Worm (Caenorhabditis elegans): Measurements from ENCODE around the gene Y116A8C.49.

Gene Y116A8C.49

DNA sequence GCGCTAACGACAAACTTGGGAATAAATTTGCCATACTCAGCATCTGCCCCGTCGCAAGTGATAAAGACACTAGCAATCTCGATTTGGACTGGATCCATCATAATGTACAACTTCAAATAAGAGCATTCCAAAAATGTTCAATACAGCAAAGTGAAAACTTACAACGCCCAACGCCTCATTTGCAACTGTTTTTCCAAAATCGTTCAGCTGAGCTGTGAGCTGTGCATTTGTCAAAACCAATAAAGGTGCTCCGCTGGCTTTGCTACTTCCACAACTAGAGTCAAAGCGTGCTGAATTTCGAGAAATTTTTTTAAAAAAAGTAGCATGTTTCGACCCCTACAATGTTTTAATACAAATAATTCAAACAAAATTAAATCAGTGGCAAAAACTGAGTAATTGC lies at the start of gene Y116A8C.49:
TSS of gene Y116A8C.49 (minus strand) at position 101 of the 400 bp plus-strand sequence.
- TF ChIP-seq dao-5 (tag; optimal IDR thresholded peaks at IDR 0.05) = no peak
- TF ChIP-seq W03F9.2 (tag; optimal IDR thresholded peaks at IDR 0.05) = no peak
- TF ChIP-seq him-1 (tag; optimal IDR thresholded peaks at IDR 0.05) = no peak

DNA sequence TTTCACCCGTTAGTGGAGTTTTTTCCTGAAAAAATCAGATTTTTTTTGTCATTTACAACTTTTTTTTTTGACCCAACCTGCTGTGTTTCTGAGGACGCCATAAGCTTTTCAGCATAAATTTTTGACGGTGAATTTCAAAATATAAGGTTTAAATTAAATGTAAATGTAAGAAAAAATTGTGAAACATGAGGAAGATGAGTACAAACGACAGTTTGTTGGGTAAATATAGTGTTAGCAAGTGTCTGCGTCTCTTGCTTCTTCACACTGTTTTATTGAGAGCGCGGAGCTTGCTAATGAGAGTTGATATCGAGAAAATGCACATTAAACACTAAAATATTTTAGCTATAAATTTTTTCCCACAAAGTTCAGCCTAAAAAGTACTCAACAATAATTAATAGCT lies 39.4 kb upstream of the Y116A8C.49 start, which contains the start of gene rom-3:
TSS of gene rom-3 (minus strand) at position 101 of the 400 bp plus-strand sequence.
- TF ChIP-seq dao-5 (tag; optimal IDR thresholded peaks at IDR 0.05) (no peak), W03F9.2 (tag; optimal IDR thresholded peaks at IDR 0.05) (no peak)

DNA sequence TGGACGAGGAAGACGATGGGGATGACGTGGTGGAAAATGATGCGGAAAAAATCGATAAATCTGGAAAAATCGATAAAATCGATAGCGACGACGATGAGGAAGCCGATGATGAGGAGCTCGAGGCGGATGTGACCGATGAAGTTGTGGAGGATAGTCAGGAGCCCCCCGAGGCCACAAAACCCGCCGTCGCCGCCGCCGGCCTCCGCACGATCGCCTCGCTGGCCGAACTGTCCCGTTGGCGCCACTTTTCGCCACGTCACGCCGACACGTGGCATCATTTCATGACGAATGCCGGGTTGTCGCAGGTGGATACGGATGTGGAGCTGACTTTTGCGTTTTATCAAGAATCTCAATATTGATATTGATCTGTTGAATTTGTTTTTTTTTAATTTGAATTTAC lies 31.5 kb upstream of the Y116A8C.49 start:
- TF ChIP-seq W03F9.2 (tag; optimal IDR thresholded peaks at IDR 0.05) = no peak
- TF ChIP-seq dao-5 (tag; optimal IDR thresholded peaks at IDR 0.05) = no peak
- no peak for TF ChIP-seq him-1 (tag; optimal IDR thresholded peaks at IDR 0.05)

DNA sequence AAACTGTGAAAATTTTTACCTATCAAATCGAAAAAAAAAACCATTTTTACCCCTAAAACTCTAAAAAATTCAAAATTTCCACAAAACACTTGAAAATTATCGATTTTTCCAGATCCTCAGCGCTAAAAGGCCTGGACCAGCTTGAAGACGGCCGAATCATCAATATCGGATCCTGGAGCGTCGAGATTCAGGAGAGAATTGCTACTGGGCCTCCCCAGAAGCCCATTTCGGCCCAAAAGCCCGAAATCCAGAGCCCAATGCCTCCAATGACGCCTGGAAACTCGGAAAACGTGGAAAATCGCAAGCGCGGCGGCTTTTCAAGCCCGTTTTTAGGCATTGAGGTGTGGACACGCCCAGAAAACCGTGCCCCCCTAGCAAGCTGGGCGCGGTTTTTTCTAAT lies 21.4 kb upstream of the Y116A8C.49 start:
- no peak for TF ChIP-seq W03F9.2 (tag; optimal IDR thresholded peaks at IDR 0.05)
- no peak for TF ChIP-seq him-1 (tag; optimal IDR thresholded peaks at IDR 0.05)
- no peak for TF ChIP-seq dao-5 (tag; optimal IDR thresholded peaks at IDR 0.05)

DNA sequence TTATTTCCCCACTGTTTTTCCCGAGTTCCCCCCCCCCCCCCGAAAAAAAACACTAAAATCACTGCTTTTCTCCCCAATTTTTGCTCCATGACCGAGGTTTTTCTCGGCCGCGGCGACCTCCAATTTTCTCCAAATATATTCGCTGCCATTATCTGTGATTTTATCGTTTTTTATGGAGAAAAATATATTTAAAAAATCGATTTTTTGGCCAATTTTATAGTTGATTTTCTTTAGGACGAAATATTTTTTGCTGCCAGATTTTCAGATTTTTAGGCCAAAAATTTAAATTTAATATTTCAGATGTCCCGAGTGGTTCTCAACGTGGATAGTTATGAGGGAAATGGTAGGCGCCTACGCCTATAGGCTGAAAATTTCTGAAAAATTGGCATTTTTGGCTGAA lies 18.8 kb upstream of the Y116A8C.49 start, which contains the start of gene rad-54.B:
TSS of gene rad-54.B (plus strand) at position 301 of the 400 bp plus-strand sequence.
- TF ChIP-seq dao-5 (tag; optimal IDR thresholded peaks at IDR 0.05) = no peak
- TF ChIP-seq him-1 (tag; optimal IDR thresholded peaks at IDR 0.05) = no peak
- TF ChIP-seq W03F9.2 (tag; optimal IDR thresholded peaks at IDR 0.05) = no peak

DNA sequence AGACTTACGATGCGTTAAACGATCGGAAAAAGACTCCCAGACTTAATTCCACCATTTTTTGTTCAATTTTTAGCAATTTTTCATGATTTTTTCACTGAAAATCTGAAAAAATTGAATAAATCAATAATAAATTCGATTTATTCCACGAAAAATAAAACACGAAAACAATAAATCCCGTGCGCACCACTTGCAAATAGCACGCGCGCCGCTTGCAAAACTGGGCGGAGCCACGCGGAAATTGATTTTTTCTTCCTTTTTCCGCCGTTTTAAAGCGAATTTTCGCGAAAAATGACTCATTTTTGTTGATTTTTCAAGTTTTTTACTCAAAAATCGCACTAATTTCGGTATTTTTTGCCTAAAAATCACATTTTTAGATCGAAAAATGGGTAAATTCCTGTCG lies 15.8 kb upstream of the Y116A8C.49 start, which contains the start of the genes Y116A8C.9 and arf-6:
TSS of gene Y116A8C.9 (minus strand) at position 55 of the 400 bp plus-strand sequence.
TSS of gene arf-6 (plus strand) at position 375 of the 400 bp plus-strand sequence.
- TF ChIP-seq dao-5 (tag; optimal IDR thresholded peaks at IDR 0.05) (no peak), him-1 (tag; optimal IDR thresholded peaks at IDR 0.05) (peak; percentile 3), W03F9.2 (tag; optimal IDR thresholded peaks at IDR 0.05) (peak; percentile 59)

DNA sequence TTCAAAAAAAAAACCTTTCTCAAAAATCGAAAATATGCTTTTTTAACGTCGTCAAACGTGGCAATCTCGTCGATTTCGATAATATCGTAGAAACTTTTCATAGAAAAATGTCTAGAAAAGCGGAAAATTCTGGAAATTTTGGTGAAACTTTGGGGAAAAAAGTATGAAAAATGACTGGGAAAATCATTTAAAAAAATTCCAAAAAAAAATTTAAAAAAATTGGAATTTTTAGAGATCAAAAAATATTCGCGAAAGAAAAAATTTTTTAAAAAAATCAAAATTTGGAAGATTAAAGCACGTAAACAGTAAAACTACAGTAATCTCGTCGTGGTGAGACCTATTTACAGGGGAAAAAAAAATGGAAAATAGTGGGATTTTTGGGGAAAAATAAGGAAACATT lies 8.0 kb upstream of the Y116A8C.49 start, which contains the start of gene Y116A8C.10:
TSS of gene Y116A8C.10 (minus strand) at position 101 of the 400 bp plus-strand sequence.
- TF ChIP-seq dao-5 (tag; optimal IDR thresholded peaks at IDR 0.05) (no peak), him-1 (tag; optimal IDR thresholded peaks at IDR 0.05) (no peak), W03F9.2 (tag; optimal IDR thresholded peaks at IDR 0.05) (no peak)

DNA sequence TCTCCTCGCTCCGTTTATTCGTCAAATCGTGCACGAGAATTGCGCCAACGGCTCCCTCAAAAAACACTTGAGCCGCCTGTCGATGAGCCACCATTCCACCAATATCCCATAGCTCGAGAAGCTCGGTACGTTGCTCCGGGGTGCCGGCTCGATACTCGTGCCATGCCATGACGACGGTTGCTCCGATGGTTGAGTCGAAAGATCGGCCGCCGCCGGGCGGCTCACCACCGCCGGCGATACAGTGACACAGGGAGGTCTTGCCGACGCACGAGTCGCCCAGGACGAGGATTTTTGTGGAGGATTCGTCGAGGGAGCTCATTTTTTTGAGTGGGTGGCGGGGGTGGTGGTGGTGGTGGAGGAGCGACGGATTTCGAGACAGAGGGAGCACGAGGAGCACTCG lies 5.1 kb upstream of the Y116A8C.49 start:
- TF ChIP-seq W03F9.2 (tag; optimal IDR thresholded peaks at IDR 0.05) = no peak
- no peak for TF ChIP-seq him-1 (tag; optimal IDR thresholded peaks at IDR 0.05)
- no peak for TF ChIP-seq dao-5 (tag; optimal IDR thresholded peaks at IDR 0.05)

DNA sequence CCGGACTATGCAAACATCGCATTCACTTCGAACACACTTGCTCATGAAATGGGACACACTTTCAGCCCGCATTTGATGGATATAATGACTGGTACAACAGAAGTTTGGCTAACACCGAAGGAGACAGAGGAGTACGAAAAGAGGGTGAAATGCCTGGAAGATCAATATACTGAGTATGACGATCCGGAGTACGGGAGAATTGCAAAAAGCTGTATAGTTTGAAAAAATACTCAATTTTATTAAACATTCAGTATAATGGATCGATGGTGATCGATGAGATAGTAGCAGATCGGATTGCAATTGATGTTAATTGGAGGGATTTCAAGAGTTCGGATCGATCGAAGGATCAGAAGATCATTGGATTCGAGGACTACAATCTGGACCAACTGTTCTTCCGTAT lies 4.4 kb downstream of the Y116A8C.49 start:
- TF ChIP-seq him-1 (tag; optimal IDR thresholded peaks at IDR 0.05) (no peak), W03F9.2 (tag; optimal IDR thresholded peaks at IDR 0.05) (no peak), dao-5 (tag; optimal IDR thresholded peaks at IDR 0.05) (no peak)

DNA sequence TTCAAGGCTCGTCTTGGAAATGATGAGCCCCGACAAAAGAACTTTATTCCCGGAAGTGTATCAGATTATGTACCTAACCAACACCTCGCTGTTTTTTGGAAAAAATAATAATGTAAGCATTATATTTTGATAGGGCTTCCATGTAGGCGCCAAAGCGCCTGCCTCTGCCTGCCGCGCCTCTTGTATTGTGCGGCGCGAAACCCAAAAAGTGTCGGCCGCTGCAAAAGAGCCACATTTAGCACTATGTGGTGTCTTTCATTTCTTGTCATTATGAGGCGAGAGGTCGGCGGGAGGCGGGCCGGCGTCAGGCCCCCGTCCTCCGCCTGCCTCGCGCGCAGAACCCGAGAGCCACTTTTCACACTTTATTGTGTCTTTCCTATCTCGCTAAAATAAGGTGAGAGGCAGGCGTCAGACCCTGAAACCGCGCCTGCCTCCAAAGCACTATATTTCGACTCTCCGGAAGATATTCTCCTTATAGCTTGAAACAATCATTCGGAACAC lies 5.6 kb downstream of the Y116A8C.49 start:
- TF ChIP-seq him-1 (tag; optimal IDR thresholded peaks at IDR 0.05) = no peak
- TF ChIP-seq dao-5 (tag; optimal IDR thresholded peaks at IDR 0.05) = no peak
- TF ChIP-seq W03F9.2 (tag; optimal IDR thresholded peaks at IDR 0.05) = no peak

DNA sequence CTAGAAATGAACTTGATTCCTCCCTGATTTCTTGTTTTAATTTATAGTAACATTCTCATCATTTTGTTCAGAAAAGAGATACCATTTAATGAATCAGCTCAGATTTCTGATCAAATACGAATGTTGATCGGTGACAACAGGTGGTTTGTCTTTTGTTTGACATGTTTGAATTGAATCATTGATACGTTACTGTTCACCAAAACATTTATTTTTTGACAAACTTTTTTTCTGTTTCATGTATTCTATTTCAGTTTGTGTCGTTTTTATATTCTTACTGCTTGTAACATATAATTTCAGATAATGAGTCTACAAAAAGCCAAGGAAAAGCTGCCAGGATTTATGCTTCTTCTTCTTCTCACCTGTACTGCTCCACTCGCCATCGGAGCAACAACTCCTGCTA lies 6.9 kb downstream of the Y116A8C.49 start, which contains the start of gene nep-24:
TSS of gene nep-24 (plus strand) at position 301 of the 400 bp plus-strand sequence.
- TF ChIP-seq dao-5 (tag; optimal IDR thresholded peaks at IDR 0.05) = no peak

DNA sequence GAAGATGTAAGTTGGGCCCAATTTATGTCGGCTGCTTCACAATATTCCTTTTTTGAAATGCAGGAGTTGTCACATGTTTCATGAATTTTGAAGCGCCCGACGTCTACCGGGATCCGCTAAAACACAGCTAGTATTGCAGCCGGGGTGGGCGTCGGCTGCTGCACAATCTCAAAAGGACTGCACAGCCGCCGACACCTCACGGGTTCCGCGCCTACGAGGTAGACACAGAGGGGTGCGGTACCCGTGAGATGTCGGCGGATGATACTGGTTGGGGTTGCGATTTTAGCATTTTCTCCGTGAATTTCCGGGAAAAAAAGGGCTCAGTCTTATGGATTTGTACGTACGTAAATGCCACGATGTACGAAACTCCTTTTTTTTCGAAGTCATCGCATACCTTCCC lies 9.0 kb downstream of the Y116A8C.49 start:
- TF ChIP-seq W03F9.2 (tag; optimal IDR thresholded peaks at IDR 0.05) = no peak

DNA sequence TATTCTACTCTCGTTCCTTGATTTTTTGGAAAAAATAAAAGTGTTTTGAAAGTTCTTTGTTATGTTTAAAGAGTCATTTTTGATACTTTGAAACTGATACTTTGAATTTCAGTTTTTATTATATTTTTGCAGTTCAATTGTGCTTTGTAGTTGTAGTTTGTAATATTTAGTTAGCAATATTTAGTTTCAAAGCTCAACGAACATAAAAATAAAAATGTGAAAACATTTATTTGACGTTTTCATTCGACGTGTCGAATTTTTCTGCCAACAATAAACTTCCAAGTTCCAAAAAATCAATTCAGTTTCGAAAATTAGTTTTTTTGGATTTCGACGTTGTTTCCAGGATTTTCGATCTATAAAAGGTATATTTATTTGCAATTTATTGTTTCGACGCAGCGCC lies 10.9 kb downstream of the Y116A8C.49 start, which contains the start of gene nep-23:
TSS of gene nep-23 (plus strand) at position 301 of the 400 bp plus-strand sequence.
- TF ChIP-seq him-1 (tag; optimal IDR thresholded peaks at IDR 0.05) (no peak), W03F9.2 (tag; optimal IDR thresholded peaks at IDR 0.05) (no peak), dao-5 (tag; optimal IDR thresholded peaks at IDR 0.05) (no peak)

DNA sequence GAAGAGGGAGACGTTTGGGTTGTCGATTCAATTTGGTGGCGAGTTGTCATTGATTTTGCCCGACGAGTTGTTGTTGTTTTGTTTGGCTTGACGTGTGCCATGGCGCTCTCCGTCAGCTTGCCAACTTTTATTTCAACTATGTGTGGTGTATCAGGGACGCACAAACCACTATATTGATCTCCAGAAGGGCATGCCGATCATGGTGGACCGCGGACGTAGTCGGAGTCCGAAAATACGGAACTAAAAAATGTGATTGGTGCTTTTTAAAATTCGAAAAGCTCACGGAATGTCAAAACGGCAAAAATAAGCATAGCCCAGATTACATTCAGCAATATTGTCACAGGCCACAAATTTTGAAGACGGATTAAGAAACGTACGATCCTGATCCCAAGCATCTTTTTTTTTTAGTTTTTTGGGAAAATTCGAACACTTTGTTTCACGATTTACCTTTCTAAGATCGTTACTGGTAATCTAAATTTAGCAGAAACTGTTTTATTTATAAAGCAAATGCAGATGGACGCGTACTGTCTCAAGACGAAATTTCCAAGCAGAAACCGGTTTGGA lies 11.7 kb downstream of the Y116A8C.49 start, which contains the start of the genes Y116A8C.470 and Y116A8C.463:
TSS of gene Y116A8C.470 (minus strand) at position 101 of the 564 bp plus-strand sequence.
TSS of gene Y116A8C.463 (plus strand) at position 514 of the 564 bp plus-strand sequence.
- TF ChIP-seq him-1 (tag; optimal IDR thresholded peaks at IDR 0.05) (no peak), W03F9.2 (tag; optimal IDR thresholded peaks at IDR 0.05) (no peak), dao-5 (tag; optimal IDR thresholded peaks at IDR 0.05) (no peak)

Data from whole organism, L4/young adult.